Worm (Caenorhabditis elegans): ENCODE results near the gene gldc-1.

- TF ChIP-seq snpc-4 (tag; optimal IDR thresholded peaks at IDR 0.05) (no peak), nhr-237 (tag; optimal IDR thresholded peaks at IDR 0.05) (no peak), hlh-1 (tag; optimal IDR thresholded peaks at IDR 0.05) (no peak), unc-62 (GFP tag; optimal IDR thresholded peaks at IDR 0.05) (no peak), sptf-1 (tag; optimal IDR thresholded peaks at IDR 0.05) (no peak), lsy-2 (tag; optimal IDR thresholded peaks at IDR 0.05) (no peak), lin-32 (GFP tag; optimal IDR thresholded peaks at IDR 0.05) (no peak), ztf-11 (tag; optimal IDR thresholded peaks at IDR 0.05) (no peak), nhr-28 (tag; optimal IDR thresholded peaks at IDR 0.05) (no peak), nhr-12 (tag; optimal IDR thresholded peaks at IDR 0.05) (no peak), ces-1 (GFP tag; optimal IDR thresholded peaks at IDR 0.05) (no peak), pha-4 (tag; optimal IDR thresholded peaks at IDR 0.05) (no peak)
Measured at ce11 chrII:6077604-6078003, 27.4 kb downstream of the gldc-1 start, which contains the start of gene H12I13.6.
